Fruit fly (Drosophila melanogaster) S2 (cell line): ENCODE results near the gene Reg-2.

Experiments
- CG8478 ChIP-seq: fragments of >200 bp; optimal IDR thresholded peaks from 2 replicates; lab custom pipeline; 2018
- CTCF ChIP-seq, 2 experiments: fragments of >200 bp; optimal IDR thresholded peaks; 2 replicates each; lab custom pipeline; 2018

DNA sequence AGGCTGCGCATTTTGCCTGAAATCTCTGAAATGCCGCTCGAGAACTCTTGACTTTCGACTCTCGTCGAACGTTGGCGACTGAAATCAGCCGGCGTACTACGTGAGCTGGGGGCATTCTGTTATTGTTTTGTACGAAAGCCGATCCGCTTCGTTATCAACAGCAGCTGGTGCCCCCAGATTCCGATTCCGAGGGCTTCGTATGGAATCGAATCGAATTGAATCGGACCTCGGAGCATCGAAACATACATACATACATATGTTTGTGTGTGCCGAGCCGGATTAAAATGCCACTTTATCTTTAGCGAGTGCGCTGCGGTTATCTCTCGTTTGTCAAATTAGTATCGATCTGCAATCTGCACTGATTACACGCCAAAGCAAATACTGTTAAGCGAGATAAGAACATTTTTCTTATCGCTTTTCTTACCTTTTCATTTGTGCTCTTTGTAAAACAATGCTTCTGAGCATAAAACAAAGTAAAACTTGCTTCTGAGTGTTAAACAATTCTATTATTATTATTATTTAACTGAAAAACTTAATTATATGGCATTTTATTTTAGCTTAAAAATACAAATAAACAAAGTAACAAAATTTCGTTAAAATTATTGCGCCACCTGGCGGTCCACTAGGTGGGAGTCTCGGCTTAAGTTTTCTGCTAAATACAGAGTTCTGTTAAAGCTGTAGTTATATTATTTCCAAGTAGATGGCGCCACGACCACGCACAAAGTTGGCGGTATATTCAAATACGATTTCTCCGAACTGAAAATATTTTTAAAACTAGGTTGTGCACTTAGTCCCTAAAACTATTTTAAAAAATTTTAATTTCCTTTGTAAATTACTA lies at the start of gene Reg-2:
- peak; percentile 82 to 96 for TF ChIP-seq CTCF (optimal IDR thresholded peaks at IDR 0.05; lab: Kevin White, UChicago)
- no peak for TF ChIP-seq CG8478 (lab: Kevin White, UChicago)
